Worm (Caenorhabditis elegans): ENCODE measurements around the gene C13E3.1.

The C13E3.1 gene

ce11 chrX:8919323-8919722, 26.4 kb downstream of the C13E3.1 start, which contains the start of gene nlp-14:
nlp-14 (minus strand) TSS chrX:8919423.
- peak; percentile 75 for TF ChIP-seq aha-1 (tag)
- no peak for TF ChIP-seq lin-13 (GFP tag; optimal IDR thresholded peaks at IDR 0.05)

- peak in 1 of 2 experiments; percentile 91 for TF ChIP-seq unc-62 (GFP tag; optimal IDR thresholded peaks at IDR 0.05 in 1 of 2)
- TF ChIP-seq unc-62 (tag; optimal IDR thresholded peaks at IDR 0.05): no peak
- no peak for TF ChIP-seq hmg-1.1 (GFP tag; IDR thresholded peaks at IDR 0.05)
Measured at ce11 chrX:8921221-8921620, 28.3 kb downstream of the C13E3.1 start.

ce11 chrX:8925443-8925842, 32.5 kb downstream of the C13E3.1 start:
- no peak for TF ChIP-seq Y105C5A.15 (GFP tag; IDR thresholded peaks at IDR 0.05)
- no peak for TF ChIP-seq ceh-32 (tag; optimal IDR thresholded peaks at IDR 0.05; ENCODE audit: poor library complexity)
- peak; percentile 55 for TF ChIP-seq ctbp-1 (GFP tag; IDR thresholded peaks at IDR 0.05)
- TF ChIP-seq T26A8.4 (GFP tag; IDR thresholded peaks at IDR 0.05): no peak
- TF ChIP-seq tag-97 (GFP tag; IDR thresholded peaks at IDR 0.05): no peak
- TF ChIP-seq Y75B8A.6 (GFP tag; IDR thresholded peaks at IDR 0.05): no peak
- no peak for TF ChIP-seq F10B5.3 (tag; optimal IDR thresholded peaks at IDR 0.05)
- no peak for TF ChIP-seq lin-39 (tag; optimal IDR thresholded peaks at IDR 0.05)
- no peak for TF ChIP-seq nhr-111 (GFP tag; optimal IDR thresholded peaks at IDR 0.05)
- no peak for TF ChIP-seq nhr-76 (tag; optimal IDR thresholded peaks at IDR 0.05)
- no peak for TF ChIP-seq hlh-11 (tag; optimal IDR thresholded peaks at IDR 0.05)
- no peak for TF ChIP-seq F44E2.7 (GFP tag; IDR thresholded peaks at IDR 0.05)
- TF ChIP-seq R02D3.7 (tag; optimal IDR thresholded peaks at IDR 0.05): no peak
- peak; percentile 18 for TF ChIP-seq duxl-1 (tag; optimal IDR thresholded peaks at IDR 0.05; ENCODE audit: poor library complexity)
- TF ChIP-seq dmd-6 (GFP tag; IDR thresholded peaks at IDR 0.05): 0 out of 2 replicates have a peak, but pooled peaks have one; percentile 32
- TF ChIP-seq fos-1 (tag; optimal IDR thresholded peaks at IDR 0.05): no peak
- peak in 1 of 2 experiments; percentile 42 for TF ChIP-seq daf-16 (GFP tag; optimal IDR thresholded peaks at IDR 0.05)
- TF ChIP-seq daf-16 (tag; optimal IDR thresholded peaks at IDR 0.05): peak; percentile 34
- no peak for TF ChIP-seq ztf-7 (tag; optimal IDR thresholded peaks at IDR 0.05)
- no peak for TF ChIP-seq nhr-77 (tag; optimal IDR thresholded peaks at IDR 0.05)
- TF ChIP-seq ceh-62 (tag; optimal IDR thresholded peaks at IDR 0.05): no peak
- TF ChIP-seq egl-43 (GFP tag; IDR thresholded peaks at IDR 0.05): no peak
- no peak for TF ChIP-seq pqm-1 (tag; optimal IDR thresholded peaks at IDR 0.05)
- no peak for TF ChIP-seq mxl-2 (GFP tag; conservative IDR thresholded peaks at IDR 0.05)
- no peak for TF ChIP-seq nhr-25 (tag; optimal IDR thresholded peaks at IDR 0.05; ENCODE audit: borderline replicate concordance, insufficient read depth)
- TF ChIP-seq ztf-11 (tag; optimal IDR thresholded peaks at IDR 0.05): no peak
- peak; percentile 86 for TF ChIP-seq lim-7 (GFP tag; IDR thresholded peaks at IDR 0.05)
- TF ChIP-seq ceh-44 (GFP tag; IDR thresholded peaks at IDR 0.05): no peak
- TF ChIP-seq hlh-30 (tag; optimal IDR thresholded peaks at IDR 0.05; ENCODE audit: insufficient read depth): peak; percentile 32
- no peak for TF ChIP-seq D1046.2 (GFP tag; IDR thresholded peaks at IDR 0.05)
- peak; percentile 51; the same call in 1 of the 2 replicates for TF ChIP-seq daf-19 (GFP tag; conservative IDR thresholded peaks at IDR 0.05)
- TF ChIP-seq daf-12 (tag; optimal IDR thresholded peaks at IDR 0.05): no peak
- TF ChIP-seq unc-130 (GFP tag; optimal IDR thresholded peaks at IDR 0.05): no peak
- no peak for TF ChIP-seq lsy-2 (tag; optimal IDR thresholded peaks at IDR 0.05)
- no peak for TF ChIP-seq tra-1 (GFP tag; IDR thresholded peaks at IDR 0.05)
- TF ChIP-seq mdt-29 (GFP tag; IDR thresholded peaks at IDR 0.05): no peak
- no peak for TF ChIP-seq lir-3 (tag; optimal IDR thresholded peaks at IDR 0.05)
- no peak for TF ChIP-seq pha-4 (GFP tag; IDR thresholded peaks at IDR 0.05)
- no peak for TF ChIP-seq pha-4 (tag; optimal IDR thresholded peaks at IDR 0.05)
- TF ChIP-seq dmd-9 (GFP tag; IDR thresholded peaks at IDR 0.05): no peak
- no peak for TF ChIP-seq nhr-237 (tag; optimal IDR thresholded peaks at IDR 0.05)
- TF ChIP-seq F26F4.8 (GFP tag; conservative IDR thresholded peaks at IDR 0.05): no peak
- no peak for TF ChIP-seq nhr-28 (tag; optimal IDR thresholded peaks at IDR 0.05)
- TF ChIP-seq unc-39 (tag; optimal IDR thresholded peaks at IDR 0.05): no peak
- TF ChIP-seq ceh-28 (tag; optimal IDR thresholded peaks at IDR 0.05): no peak
